Fruit fly (Drosophila melanogaster): ENCODE measurements around the gene Rph.

The Rph gene

DNA sequence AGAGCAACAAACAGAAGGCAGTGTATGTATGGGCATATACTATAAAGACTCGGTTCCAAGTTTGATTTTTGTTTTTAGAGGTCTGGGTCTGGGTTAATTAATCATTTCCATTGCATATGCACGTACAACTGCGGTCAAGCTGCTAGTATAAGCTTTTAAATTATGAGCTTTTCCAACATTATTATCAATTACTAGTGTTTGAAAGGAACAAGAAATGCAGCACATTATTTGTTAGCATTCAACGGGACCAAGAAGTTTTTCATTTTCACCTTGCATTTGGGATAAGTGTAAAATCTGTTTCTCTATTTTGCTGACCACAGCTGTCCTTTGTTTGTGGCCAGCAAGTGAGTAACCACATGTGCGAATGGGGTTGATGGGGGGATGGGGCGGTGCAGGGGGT is 39.6 kb downstream of the Rph start (continued):
- TF ChIP-seq Deaf1 (tag; optimal IDR thresholded peaks at IDR 0.05) (no peak), CG17802 (tag; optimal IDR thresholded peaks at IDR 0.05) (no peak), mam (GFP tag; optimal IDR thresholded peaks at IDR 0.05) (peak; percentile 19), CG3847 (GFP tag; IDR thresholded peaks at IDR 0.05) (no peak), CG8478 (optimal IDR thresholded peaks at IDR 0.05) (no peak), CG14860 (GFP tag; IDR thresholded peaks at IDR 0.05; ENCODE audit: partially characterized antibody) (no peak), pum (GFP tag; optimal IDR thresholded peaks at IDR 0.05) (no peak), prd (optimal IDR thresholded peaks at IDR 0.05) (no peak), prd (GFP tag; IDR thresholded peaks at IDR 0.05) (peak; percentile 39; the same call in 1 of the 3 replicates), kni (GFP tag; optimal IDR thresholded peaks at IDR 0.05) (no peak), CG5180 (GFP tag; optimal IDR thresholded peaks at IDR 0.05) (no peak), CG30020 (tag; optimal IDR thresholded peaks at IDR 0.05) (no peak), Dip2 (GFP tag; IDR thresholded peaks at IDR 0.05) (no peak), gce (GFP tag; IDR thresholded peaks at IDR 0.05) (0 out of 3 replicates have a peak, but pooled peaks have one; percentile 28), CG9609 (GFP tag; optimal IDR thresholded peaks at IDR 0.05) (no peak), CG4404 (GFP tag; IDR thresholded peaks at IDR 0.05) (no peak), D (optimal IDR thresholded peaks at IDR 0.05) (no peak), D (GFP tag; optimal IDR thresholded peaks at IDR 0.05) (peak; percentile 8), al (GFP tag; IDR thresholded peaks at IDR 0.05) (no peak), MESR4 (GFP tag; optimal IDR thresholded peaks at IDR 0.05) (no peak), CG6854 (GFP tag; optimal IDR thresholded peaks at IDR 0.05) (no peak), p53 (GFP tag; optimal IDR thresholded peaks at IDR 0.05) (no peak), psq (GFP tag; optimal IDR thresholded peaks at IDR 0.05) (no peak), pho (GFP tag; optimal IDR thresholded peaks at IDR 0.05) (no peak), CG11695 (GFP tag; IDR thresholded peaks at IDR 0.05) (peak; percentile 66), CG1603 (tag; optimal IDR thresholded peaks at IDR 0.05) (peak; percentile 49), Opbp (GFP tag; IDR thresholded peaks at IDR 0.05; ENCODE audit: partially characterized antibody) (no peak), pnt (GFP tag; optimal IDR thresholded peaks at IDR 0.05) (no peak), CG11398 (GFP tag; optimal IDR thresholded peaks at IDR 0.05) (no peak), CG11696 (GFP tag; IDR thresholded peaks at IDR 0.05) (peak; percentile 74), nerfin-2 (GFP tag; IDR thresholded peaks at IDR 0.05; ENCODE audit: partially characterized antibody) (no peak), CG11247 (GFP tag; IDR thresholded peaks at IDR 0.05) (peak; percentile 32; the same call in 1 of the 2 replicates), fu2 (GFP tag; optimal IDR thresholded peaks at IDR 0.05) (no peak), CG9797 (GFP tag; optimal IDR thresholded peaks at IDR 0.05) (no peak), Atf6 (GFP tag; IDR thresholded peaks at IDR 0.05) (no peak; the same call in 1 of the 2 replicates), Dref (GFP tag; IDR thresholded peaks at IDR 0.05) (no peak), Rfx (GFP tag; IDR thresholded peaks at IDR 0.05) (no peak), CG6254 (GFP tag; optimal IDR thresholded peaks at IDR 0.05) (no peak), Antp (GFP tag; optimal IDR thresholded peaks at IDR 0.05) (no peak), CG18011 (GFP tag; optimal IDR thresholded peaks at IDR 0.05) (no peak), CG6791 (GFP tag; IDR thresholded peaks at IDR 0.05; ENCODE audit: partially characterized antibody) (no peak), Nf-YB (GFP tag; optimal IDR thresholded peaks at IDR 0.05) (no peak), CG17568 (GFP tag; optimal IDR thresholded peaks at IDR 0.05) (no peak), sna (GFP tag; IDR thresholded peaks at IDR 0.05; ENCODE audit: partially characterized antibody) (no peak), Ssrp (tag; optimal IDR thresholded peaks at IDR 0.05) (peak; percentile 36), Blimp-1 (GFP tag; optimal IDR thresholded peaks at IDR 0.05) (peak; percentile 28), slou (GFP tag; optimal IDR thresholded peaks at IDR 0.05) (no peak), ttk (GFP tag; IDR thresholded peaks at IDR 0.05) (peak; percentile 54), emc (GFP tag; optimal IDR thresholded peaks at IDR 0.05) (no peak), seq (GFP tag; IDR thresholded peaks at IDR 0.05) (0 out of 2 replicates have a peak, but pooled peaks have one; percentile 19), Sox102F (GFP tag; optimal IDR thresholded peaks at IDR 0.05) (peak; percentile 71), kay (GFP tag; optimal IDR thresholded peaks at IDR 0.05) (no peak)

Measured in whole organism, embryonic.